Worm (Caenorhabditis elegans): ENCODE data around the gene C25E10.7.

Gene C25E10.7

DNA sequence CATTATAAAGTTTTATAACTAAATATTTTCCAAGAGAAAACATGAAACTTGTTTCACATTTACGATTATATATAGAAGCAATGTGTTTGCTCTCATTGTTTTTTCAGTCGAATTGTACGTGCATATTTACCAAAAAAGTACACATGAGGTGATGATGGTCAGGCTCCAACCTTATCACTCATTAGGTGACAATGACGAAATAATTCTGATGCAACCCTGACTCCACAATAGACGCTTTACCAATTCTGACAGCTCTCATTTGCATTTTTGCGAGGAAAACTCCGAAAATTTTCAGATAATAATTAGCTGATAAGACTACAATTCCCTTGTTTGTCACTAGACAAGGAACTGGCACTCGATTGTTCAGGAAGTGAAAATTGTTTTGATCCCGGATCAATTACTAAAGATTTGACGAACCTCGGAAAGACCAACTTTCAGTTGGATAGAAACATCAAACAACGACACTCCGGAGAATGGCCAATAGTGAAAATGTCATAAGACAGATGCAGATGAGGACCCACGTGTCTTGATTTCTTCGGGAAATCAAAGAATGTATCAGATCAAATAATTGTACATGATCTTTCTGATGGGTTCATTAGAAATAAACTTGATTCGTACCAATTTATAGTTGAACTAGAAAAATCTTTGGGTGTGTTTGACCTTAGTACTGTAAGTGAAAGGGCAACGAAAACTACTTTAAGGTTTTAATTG lies 28.0 kb upstream of the C25E10.7 start (continued):
- TF ChIP-seq ceh-8 (GFP tag; optimal IDR thresholded peaks at IDR 0.05) (no peak), C04F5.9 (tag; optimal IDR thresholded peaks at IDR 0.05) (no peak), swsn-7 (tag; optimal IDR thresholded peaks at IDR 0.05) (no peak), aha-1 (tag; optimal IDR thresholded peaks at IDR 0.05) (no peak), tlp-1 (tag; optimal IDR thresholded peaks at IDR 0.05) (no peak), pqm-1 (tag; optimal IDR thresholded peaks at IDR 0.05) (no peak), egl-13 (tag; optimal IDR thresholded peaks at IDR 0.05) (no peak), unc-30 (tag; optimal IDR thresholded peaks at IDR 0.05) (no peak), ceh-82 (tag; optimal IDR thresholded peaks at IDR 0.05) (no peak), pag-3 (tag; optimal IDR thresholded peaks at IDR 0.05; ENCODE audit: borderline replicate concordance, insufficient read depth) (no peak), xbp-1 (tag; optimal IDR thresholded peaks at IDR 0.05) (no peak), nhr-71 (tag; optimal IDR thresholded peaks at IDR 0.05) (peak; percentile 37)

DNA sequence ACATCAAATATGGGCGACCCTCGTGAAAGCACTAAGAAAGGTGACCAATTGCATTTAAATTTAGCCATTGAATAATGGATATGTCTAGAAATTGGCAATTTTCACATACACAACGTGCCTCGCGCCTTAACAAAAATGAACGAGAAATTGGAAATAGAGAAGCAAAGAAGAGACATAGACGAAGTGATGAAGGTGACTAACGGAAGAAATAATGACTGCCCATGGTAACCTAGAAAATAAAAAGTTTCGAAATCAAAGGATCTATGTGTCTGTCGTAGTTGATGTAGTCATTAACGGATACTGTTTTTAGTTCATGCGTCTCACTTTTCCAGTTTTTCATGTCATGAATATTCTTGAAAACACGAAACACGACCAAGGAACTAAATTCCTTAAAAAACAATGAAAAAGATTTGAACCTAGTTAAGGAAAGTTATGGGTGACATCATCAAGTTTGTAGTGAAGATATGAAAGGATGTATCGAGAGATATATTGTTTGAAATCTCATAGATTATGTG lies 27.1 kb upstream of the C25E10.7 start:
- TF ChIP-seq irx-1 (tag; optimal IDR thresholded peaks at IDR 0.05), result no peak
- no peak for TF ChIP-seq egl-27 (tag; optimal IDR thresholded peaks at IDR 0.05)
- no peak for TF ChIP-seq ceh-8 (GFP tag; optimal IDR thresholded peaks at IDR 0.05)
- no peak for TF ChIP-seq nhr-47 (tag; optimal IDR thresholded peaks at IDR 0.05)
- peak; percentile 90 for TF ChIP-seq nhr-85 (tag)
- TF ChIP-seq nhr-76 (tag; optimal IDR thresholded peaks at IDR 0.05), result no peak
- peak; percentile 32 for TF ChIP-seq lin-14 (GFP tag; optimal IDR thresholded peaks at IDR 0.05)
- TF ChIP-seq efl-1 (optimal IDR thresholded peaks at IDR 0.05), result no peak
- peak in 1 of 2 experiments; percentile 73 for TF ChIP-seq efl-1 (GFP tag; optimal IDR thresholded peaks at IDR 0.05 in 1 of 2)
- no peak for TF ChIP-seq mdl-1 (tag; optimal IDR thresholded peaks at IDR 0.05)
- peak; percentile 25 for TF ChIP-seq blmp-1 (tag; optimal IDR thresholded peaks at IDR 0.05)
- no peak for TF ChIP-seq sptf-1 (tag; optimal IDR thresholded peaks at IDR 0.05)
- TF ChIP-seq unc-86 (tag; optimal IDR thresholded peaks at IDR 0.05), result no peak
- TF ChIP-seq sup-37 (GFP tag; optimal IDR thresholded peaks at IDR 0.05), result no peak
- no peak for TF ChIP-seq aha-1 (tag; optimal IDR thresholded peaks at IDR 0.05)
- TF ChIP-seq lin-15B (tag; optimal IDR thresholded peaks at IDR 0.05), result no peak
- no peak for TF ChIP-seq mab-9 (GFP tag; IDR thresholded peaks at IDR 0.05)
- no peak for TF ChIP-seq rnt-1 (tag; optimal IDR thresholded peaks at IDR 0.05)
- TF ChIP-seq xbp-1 (tag; optimal IDR thresholded peaks at IDR 0.05), result no peak
- TF ChIP-seq ceh-88 (GFP tag; IDR thresholded peaks at IDR 0.05), result no peak
- TF ChIP-seq ama-1 (optimal IDR thresholded peaks at IDR 0.05), result no peak
- TF ChIP-seq ceh-90 (tag; optimal IDR thresholded peaks at IDR 0.05), result no peak
- no peak for TF ChIP-seq nhr-84 (tag; optimal IDR thresholded peaks at IDR 0.05)
- TF ChIP-seq hlh-4 (tag; optimal IDR thresholded peaks at IDR 0.05), result no peak
- TF ChIP-seq lin-39 (tag; optimal IDR thresholded peaks at IDR 0.05), result no peak
- peak; percentile 3 for TF ChIP-seq fos-1 (tag; optimal IDR thresholded peaks at IDR 0.05)
- no peak for TF ChIP-seq ztf-4 (tag; optimal IDR thresholded peaks at IDR 0.05)
- TF ChIP-seq C16A3.4 (tag; optimal IDR thresholded peaks at IDR 0.05), result no peak
- TF ChIP-seq vab-15 (tag; optimal IDR thresholded peaks at IDR 0.05), result no peak
- TF ChIP-seq lin-13 (GFP tag; optimal IDR thresholded peaks at IDR 0.05), result no peak
- no peak for TF ChIP-seq F16B12.6 (tag; optimal IDR thresholded peaks at IDR 0.05)

- TF ChIP-seq efl-1 (optimal IDR thresholded peaks at IDR 0.05), result no peak
- TF ChIP-seq efl-1 (GFP tag; optimal IDR thresholded peaks at IDR 0.05 in 1 of 2), result peak in 1 of 2 experiments; percentile 86
- no peak for TF ChIP-seq swsn-7 (tag; optimal IDR thresholded peaks at IDR 0.05)
Measured at ce11 chrV:9076273-9076672, 25.3 kb upstream of the C25E10.7 start, which contains the start of gene T27E4.7. T27E4.7 (minus strand) TSS chrV:9076322.
